Fruit fly (Drosophila melanogaster) whole organism, wandering third instar larva: ENCODE results near the gene sgll.
A peak's percentile ranks its signal among the peaks of the same experiment; 100 is the strongest.

Source experiments
- OdsH ChIP-seq: fragments of 200-800 bp; sonication (Bioruptor generic); optimal IDR thresholded peaks from 2 replicates; lab custom pipeline; 2016; ENCODE audit warnings: missing biosample characterization, mild to moderate bottlenecking, missing genetic modification characterization
- br ChIP-seq: fragments of 200-800 bp; sonication (Bioruptor generic); optimal IDR thresholded peaks from 2 replicates; lab custom pipeline; 2016; ENCODE audit warnings: missing biosample characterization, missing genetic modification characterization
- foxo ChIP-seq, 2 experiments: fragments of 200-800 bp; sonication (Bioruptor generic); optimal IDR thresholded peaks; 2 replicates in 1 of 2; 3 replicates in 1 of 2; lab custom pipeline; 2016 to 2017; ENCODE audit warnings: missing biosample characterization in 2 of 2, missing genetic modification characterization in 2 of 2
- fru ChIP-seq: fragments of 200-800 bp; sonication (Bioruptor generic); optimal IDR thresholded peaks from 3 replicates; lab custom pipeline; 2016; ENCODE audit warnings: missing biosample characterization, mild to moderate bottlenecking, missing genetic modification characterization
- h ChIP-seq: fragments of 200-800 bp; sonication (Bioruptor generic); optimal IDR thresholded peaks from 3 replicates; lab custom pipeline; 2016; ENCODE audit warnings: missing biosample characterization, mild to moderate bottlenecking, missing genetic modification characterization
- sv ChIP-seq: fragments of 200-800 bp; sonication (Bioruptor generic); optimal IDR thresholded peaks from 3 replicates; lab custom pipeline; 2016; ENCODE audit warnings: missing biosample characterization, missing genetic modification characterization

sgll gene

DNA sequence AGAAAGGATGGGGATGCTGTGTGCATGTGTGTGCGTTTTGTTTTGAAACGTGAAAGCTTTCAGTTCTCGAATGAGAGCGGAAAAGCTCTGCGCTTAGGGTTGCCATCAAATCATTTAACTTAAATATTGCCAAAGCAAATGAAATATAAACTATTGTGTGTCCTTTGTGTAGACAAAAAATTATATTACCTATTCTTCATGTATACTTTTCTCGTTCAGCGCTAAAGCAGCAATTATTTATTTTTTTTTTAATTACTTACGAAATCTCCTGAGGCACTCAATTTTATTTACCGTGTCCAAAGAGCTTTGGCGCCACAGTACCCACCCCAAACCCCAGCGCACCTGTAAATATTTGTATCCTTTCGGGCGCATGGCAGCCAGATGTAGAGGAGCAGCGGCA is 11.2 kb downstream of the sgll start:
- TF ChIP-seq OdsH (GFP tag; lab: Kevin White, UChicago) (no peak), br (GFP tag; lab: Kevin White, UChicago) (no peak), h (peak; percentile 18), foxo (GFP tag; optimal IDR thresholded peaks at IDR 0.05; lab: Kevin White, UChicago) (peak in 1 of 2 experiments; percentile 27), fru (peak; percentile 15), sv (GFP tag; lab: Kevin White, UChicago) (peak; percentile 28)
- TF ChIP-seq, all 38 proteins: peak for 4
